Worm (Caenorhabditis elegans) whole organism, midembryonic: Measurements from ENCODE around the gene dnj-11.
A peak's percentile ranks its signal among the peaks of the same experiment; 100 is the strongest.

Source experiments
- T22C8.4 ChIP-seq: fragments of 200-800 bp; sonication (Bioruptor generic); IDR thresholded peaks from 2 replicates; pipeline ENCODE4 v1.3.6; 2022; ENCODE audit warnings: missing genetic modification characterization, missing compliant biosample characterization
- cog-1 ChIP-seq: sonication (generic microtip); optimal IDR thresholded peaks from 2 replicates; lab custom pipeline; 2016; ENCODE audit warnings: missing genetic modification characterization, missing compliant biosample characterization
- flt-1 ChIP-seq: fragments of 200-800 bp; sonication (Bioruptor generic); IDR thresholded peaks from 2 replicates; pipeline ENCODE4 v1.3.6; 2022; ENCODE audit warnings: missing genetic modification characterization, missing compliant biosample characterization
- klf-2 ChIP-seq: fragments of 200-800 bp; sonication (Bioruptor generic); conservative IDR thresholded peaks from 2 replicates; pipeline ENCODE4 v1.3.6; 2022; ENCODE audit warnings: missing genetic modification reagents, missing genetic modification characterization, missing compliant biosample characterization
- med-1 ChIP-seq: sonication (generic microtip); optimal IDR thresholded peaks from 2 replicates; lab custom pipeline; 2017; ENCODE audit warnings: missing genetic modification characterization, mild to moderate bottlenecking, missing compliant biosample characterization, antibody characterized with exemption, missing genetic modification reagents; ENCODE audit not compliant: insufficient read depth
- ref-1 ChIP-seq: fragments of 200-800 bp; sonication (Bioruptor generic); conservative IDR thresholded peaks from 2 replicates; pipeline ENCODE4 v1.3.6; 2022; ENCODE audit warnings: missing genetic modification reagents, missing genetic modification characterization, missing compliant biosample characterization
- tab-1 ChIP-seq: fragments of 200-800 bp; sonication (Bioruptor generic); IDR thresholded peaks from 2 replicates; pipeline ENCODE4 v1.3.6; 2022; ENCODE audit warnings: missing genetic modification characterization, missing compliant biosample characterization
- ztf-23 ChIP-seq: fragments of 200-800 bp; sonication (Bioruptor generic); IDR thresholded peaks from 2 replicates; pipeline ENCODE4 v1.3.6; 2022; ENCODE audit warnings: missing genetic modification reagents, missing genetic modification characterization, missing compliant biosample characterization
- ztf-29 ChIP-seq: fragments of 200-800 bp; sonication (Bioruptor generic); IDR thresholded peaks from 2 replicates; pipeline ENCODE4 v1.3.6; 2022; ENCODE audit warnings: missing genetic modification reagents, missing genetic modification characterization, missing compliant biosample characterization

dnj-11 gene

DNA sequence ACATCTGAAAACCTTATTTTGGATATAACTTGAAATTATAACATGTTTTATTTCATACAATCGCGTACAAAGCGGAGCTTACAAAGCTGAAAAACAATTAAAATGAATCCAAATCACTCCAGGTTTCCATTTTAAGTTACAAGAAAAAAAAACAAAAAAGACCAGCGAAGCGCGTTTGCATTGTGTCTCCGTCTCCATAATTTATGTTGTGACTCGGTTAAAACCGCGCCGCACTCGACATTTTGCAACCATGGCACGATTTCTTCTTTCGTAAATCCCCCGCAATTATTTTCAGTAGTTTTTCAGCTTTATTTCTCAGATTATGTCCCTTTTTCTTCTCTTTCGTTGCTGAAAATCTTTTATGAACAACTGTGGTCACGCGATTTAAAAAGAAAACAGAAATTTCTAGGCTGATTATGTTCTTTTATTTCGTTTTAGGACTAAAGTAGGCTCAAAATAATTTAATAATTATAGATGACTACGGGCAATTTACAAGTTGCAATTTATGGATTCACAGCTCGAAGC is at the start of gene dnj-11, which contains the start of gene F38A5.2:
Gene dnj-11, plus strand, starts transcription at position 475 of the 525 bp plus-strand sequence.
Gene F38A5.2, minus strand, starts transcription at position 4 of the 525 bp plus-strand sequence.
- TF ChIP-seq klf-2 (GFP tag; lab: Robert Waterston, UW): no peak
- TF ChIP-seq med-1 (GFP tag; lab: Kevin White, UChicago): no peak
- TF ChIP-seq T22C8.4 (GFP tag; lab: Robert Waterston, UW): no peak
- no peak for TF ChIP-seq ref-1
- TF ChIP-seq flt-1 (GFP tag; lab: Robert Waterston, UW): 0 out of 2 replicates have a peak, but pooled peaks have one; percentile 19
- TF ChIP-seq ztf-29: no peak
- TF ChIP-seq tab-1: no peak
- peak; percentile 19 for TF ChIP-seq cog-1
- TF ChIP-seq ztf-23: peak; percentile 59; the same call in 1 of the 2 replicates

DNA sequence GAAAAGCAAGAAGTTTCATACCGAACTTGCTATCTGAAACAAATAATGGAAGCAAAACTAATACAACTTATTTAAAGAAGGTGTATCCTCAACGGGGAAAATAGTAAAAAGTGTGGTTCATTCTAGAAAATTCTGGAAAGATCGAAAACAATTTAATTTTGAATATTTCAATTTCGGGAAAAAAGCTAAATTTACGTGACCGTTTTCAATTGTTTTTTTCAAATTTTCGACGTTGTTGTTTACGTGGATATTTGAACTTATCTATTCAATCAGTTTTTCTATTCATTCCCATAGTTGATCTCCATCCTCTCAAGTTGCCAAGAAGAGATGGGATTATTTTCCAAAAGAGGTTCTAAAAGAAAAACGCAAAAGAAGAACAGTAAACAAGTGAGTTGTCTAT is 49.8 kb upstream of the dnj-11 start, which contains the start of gene C01G5.3:
Gene C01G5.3, plus strand, starts transcription at position 301 of the 400 bp plus-strand sequence.
- TF ChIP-seq T22C8.4 (GFP tag; lab: Robert Waterston, UW): no peak
- no peak for TF ChIP-seq klf-2 (GFP tag; lab: Robert Waterston, UW)
- TF ChIP-seq ztf-23: no peak
- TF ChIP-seq tab-1: no peak
- TF ChIP-seq flt-1 (GFP tag; lab: Robert Waterston, UW): no peak
- no peak for TF ChIP-seq med-1 (GFP tag; lab: Kevin White, UChicago)
- no peak for TF ChIP-seq ztf-29
- TF ChIP-seq cog-1: no peak
- TF ChIP-seq ref-1: no peak

DNA sequence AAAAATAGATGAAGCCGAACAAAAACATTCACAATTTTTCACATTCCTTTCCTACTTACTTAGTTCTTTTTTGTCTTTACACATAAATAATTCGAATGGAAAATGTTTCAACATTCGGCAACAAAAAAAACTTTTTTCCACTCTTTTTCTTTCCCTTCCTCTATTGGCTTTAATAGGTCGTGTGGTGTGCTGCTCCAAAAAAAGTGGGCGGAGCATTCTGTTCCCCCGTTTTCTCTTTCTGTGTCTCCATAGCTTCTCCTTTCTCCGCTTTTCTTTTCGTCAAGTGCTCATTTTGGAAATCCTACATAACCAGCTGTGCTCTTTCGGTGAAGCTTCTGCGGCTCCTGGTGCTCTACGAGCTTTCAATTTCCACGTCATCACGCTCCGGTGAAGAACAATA is 44.2 kb upstream of the dnj-11 start, which contains the start of gene C01G5.25:
Gene C01G5.25, plus strand, starts transcription at position 250 of the 400 bp plus-strand sequence.
- TF ChIP-seq tab-1: no peak
- no peak for TF ChIP-seq ztf-23
- no peak for TF ChIP-seq cog-1
- no peak for TF ChIP-seq flt-1 (GFP tag; lab: Robert Waterston, UW)
- no peak for TF ChIP-seq ztf-29
- no peak for TF ChIP-seq T22C8.4 (GFP tag; lab: Robert Waterston, UW)

DNA sequence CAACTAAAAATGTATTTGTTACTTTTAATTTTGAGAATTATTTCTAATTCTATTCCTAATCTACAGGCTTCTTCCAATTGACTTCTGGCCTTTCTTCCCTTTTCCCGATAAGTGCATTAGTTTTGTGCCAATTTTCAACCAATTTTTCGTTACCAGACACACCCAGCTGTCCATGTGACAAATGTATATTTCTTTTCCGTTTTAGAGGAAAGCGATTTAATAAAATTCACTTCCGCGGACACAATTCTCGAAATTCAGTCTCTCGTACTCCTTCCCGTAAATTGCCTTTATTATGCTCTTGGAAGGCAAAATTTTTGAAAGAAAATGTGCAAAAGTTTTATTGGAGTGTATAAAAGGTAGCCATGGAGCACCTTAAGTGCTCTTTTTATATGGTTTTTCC is 42.7 kb upstream of the dnj-11 start:
- TF ChIP-seq cog-1 (no peak), ztf-29 (no peak), tab-1 (no peak), T22C8.4 (GFP tag; lab: Robert Waterston, UW) (no peak), ref-1 (no peak), ztf-23 (no peak), flt-1 (GFP tag; lab: Robert Waterston, UW) (no peak), klf-2 (GFP tag; lab: Robert Waterston, UW) (no peak)

DNA sequence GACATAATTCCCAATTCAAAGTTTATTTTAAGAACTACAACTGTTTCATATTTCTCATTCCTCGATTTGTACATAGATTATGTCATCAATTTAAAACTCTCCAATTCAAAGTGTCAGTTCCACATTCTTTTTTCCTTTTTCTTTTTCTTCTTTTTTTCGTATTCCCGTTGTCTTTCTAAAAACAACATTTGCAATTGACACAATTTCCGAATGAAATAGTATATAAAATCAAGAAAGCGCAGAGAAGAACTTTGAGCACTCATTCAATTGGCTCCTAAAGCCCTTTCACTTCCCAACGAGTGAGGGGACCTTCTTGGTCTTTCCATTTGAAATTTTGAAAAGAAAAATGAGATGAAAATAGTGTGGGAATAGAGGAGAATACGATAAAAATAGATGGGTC is 38.3 kb upstream of the dnj-11 start:
- no peak for TF ChIP-seq cog-1
- no peak for TF ChIP-seq ztf-23
- no peak for TF ChIP-seq T22C8.4 (GFP tag; lab: Robert Waterston, UW)
- no peak for TF ChIP-seq ref-1
- no peak for TF ChIP-seq klf-2 (GFP tag; lab: Robert Waterston, UW)
- TF ChIP-seq med-1 (GFP tag; lab: Kevin White, UChicago): no peak
- no peak for TF ChIP-seq tab-1
- TF ChIP-seq ztf-29: no peak
- TF ChIP-seq flt-1 (GFP tag; lab: Robert Waterston, UW): no peak

DNA sequence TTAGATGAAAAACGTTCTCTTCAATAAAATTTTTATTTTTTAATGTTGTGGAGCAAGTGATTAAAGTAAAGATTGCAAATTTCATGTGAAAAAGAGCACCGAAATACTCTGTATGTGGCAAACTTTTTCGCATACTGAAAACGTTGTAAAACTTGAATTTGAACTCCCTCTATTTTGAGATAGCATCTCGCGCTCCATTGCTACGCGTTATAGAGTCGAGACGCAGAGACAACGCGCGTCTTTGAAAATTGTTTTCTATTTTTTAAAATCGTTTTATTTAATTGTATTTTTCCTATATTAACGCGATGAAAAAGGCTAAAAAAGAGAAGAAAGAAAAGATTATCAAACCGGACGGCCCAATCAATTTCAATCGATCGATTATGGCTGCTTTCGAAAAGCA is 37.1 kb upstream of the dnj-11 start, which contains the start of gene fan-1:
Gene fan-1, plus strand, starts transcription at position 78 of the 400 bp plus-strand sequence.
- TF ChIP-seq tab-1 (no peak), ztf-23 (0 out of 2 replicates have a peak, but pooled peaks have one; percentile 40), cog-1 (no peak), T22C8.4 (GFP tag; lab: Robert Waterston, UW) (no peak), klf-2 (GFP tag; lab: Robert Waterston, UW) (no peak)

DNA sequence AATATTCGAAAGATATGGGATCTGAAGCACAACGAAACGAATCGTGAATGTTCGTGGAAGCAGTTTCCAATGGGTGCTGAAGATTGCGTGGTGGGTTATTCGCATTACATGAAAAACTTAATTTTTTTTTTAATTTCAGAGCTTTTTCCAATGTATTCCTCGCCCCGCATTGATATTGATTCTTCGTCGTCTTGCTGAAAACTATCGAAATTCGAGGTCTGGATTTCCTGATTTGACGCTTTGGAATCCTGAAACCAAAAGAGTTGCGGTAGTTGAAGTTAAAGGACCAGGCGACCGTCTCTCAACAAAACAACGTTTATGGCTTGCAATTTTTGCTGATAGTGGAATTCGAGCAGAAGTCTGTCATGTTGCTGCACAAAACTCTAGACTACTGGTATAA is 33.6 kb upstream of the dnj-11 start:
- TF ChIP-seq klf-2 (GFP tag; lab: Robert Waterston, UW) (no peak), med-1 (GFP tag; lab: Kevin White, UChicago) (no peak), T22C8.4 (GFP tag; lab: Robert Waterston, UW) (no peak), tab-1 (no peak), flt-1 (GFP tag; lab: Robert Waterston, UW) (no peak), cog-1 (no peak), ztf-29 (no peak), ref-1 (no peak)

DNA sequence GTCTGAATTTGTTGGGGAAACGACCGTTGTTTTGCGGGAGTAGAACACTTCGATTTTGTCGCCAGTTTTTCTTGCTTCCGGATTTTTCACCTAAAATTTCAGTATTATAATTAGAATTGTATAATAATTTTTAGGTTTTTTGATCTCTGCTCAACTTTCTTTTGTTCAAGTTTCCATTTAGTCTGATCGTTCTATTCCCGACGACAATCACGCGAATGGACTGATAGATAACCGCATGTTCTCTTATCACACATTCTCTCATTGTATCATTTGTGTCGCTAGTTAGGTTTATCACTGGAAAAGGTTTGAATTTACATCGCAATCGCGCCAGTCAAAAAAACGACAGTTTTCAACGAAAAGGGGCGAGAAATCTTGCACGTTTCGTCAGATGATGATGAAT is 30.8 kb upstream of the dnj-11 start:
- TF ChIP-seq med-1 (GFP tag; lab: Kevin White, UChicago) (no peak), ref-1 (no peak), flt-1 (GFP tag; lab: Robert Waterston, UW) (no peak), cog-1 (no peak), ztf-29 (no peak), ztf-23 (no peak), tab-1 (no peak), klf-2 (GFP tag; lab: Robert Waterston, UW) (no peak), T22C8.4 (GFP tag; lab: Robert Waterston, UW) (no peak)

DNA sequence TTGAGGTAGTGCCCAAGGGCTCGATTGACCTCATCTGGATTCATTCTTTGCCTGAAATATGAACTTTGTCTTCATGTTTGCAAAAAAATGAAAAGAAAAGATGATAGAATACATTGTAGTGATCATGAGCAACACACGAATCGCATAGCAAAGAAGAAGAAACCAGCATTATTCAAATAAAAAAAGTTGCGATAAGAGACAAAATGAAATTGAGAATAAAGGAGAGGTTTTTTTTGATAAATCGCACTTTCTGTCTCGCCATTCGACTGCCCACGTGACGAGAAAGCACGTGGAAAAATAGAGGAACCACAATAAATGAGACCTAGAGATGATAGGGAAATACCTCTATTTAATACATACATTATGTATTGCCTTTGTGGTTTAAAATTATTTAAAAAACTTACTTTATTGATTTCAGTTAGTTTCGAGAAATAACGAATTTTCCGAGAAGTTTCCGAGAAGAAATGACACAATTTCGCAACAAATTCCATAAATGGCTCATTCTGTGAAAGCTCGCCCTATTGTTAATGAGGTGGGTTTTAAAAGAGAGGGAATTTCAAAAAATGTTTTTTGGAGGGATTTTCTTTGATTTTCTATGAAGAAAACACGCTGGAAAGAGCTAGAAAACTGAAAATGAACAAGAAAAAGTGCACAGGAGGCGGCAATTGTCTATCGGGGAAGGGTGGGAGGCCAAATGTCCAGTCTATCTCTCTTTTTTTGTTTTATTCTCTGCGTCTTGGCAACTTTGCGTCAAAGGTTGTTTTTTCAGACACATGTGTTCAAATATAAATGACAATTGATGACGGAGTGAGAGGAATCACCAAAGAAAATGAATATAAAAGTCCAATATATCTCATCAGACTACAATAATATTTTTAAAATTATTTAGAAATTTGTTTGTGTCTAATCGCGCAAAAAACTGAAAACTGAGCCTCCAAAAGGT is 30.0 kb upstream of the dnj-11 start, which contains the start of gene paqr-1:
Gene paqr-1, minus strand, starts transcription at position 51 of the 943 bp plus-strand sequence.
- no peak for TF ChIP-seq ztf-29
